Fruit fly (Drosophila melanogaster) Kc167 (cell line): ENCODE measurements around the gene Acp1.

Experiments
- Sin3A ChIP-seq: fragments of >200 bp; optimal IDR thresholded peaks from 2 replicates; lab custom pipeline; 2018; ENCODE audit warnings: missing external identifiers
- h ChIP-seq: fragments of >200 bp; optimal IDR thresholded peaks from 3 replicates; lab custom pipeline; 2018; ENCODE audit warnings: missing external identifiers
- insv ChIP-seq: fragments of >200 bp; optimal IDR thresholded peaks from 3 replicates; lab custom pipeline; 2018; ENCODE audit warnings: missing external identifiers

DNA sequence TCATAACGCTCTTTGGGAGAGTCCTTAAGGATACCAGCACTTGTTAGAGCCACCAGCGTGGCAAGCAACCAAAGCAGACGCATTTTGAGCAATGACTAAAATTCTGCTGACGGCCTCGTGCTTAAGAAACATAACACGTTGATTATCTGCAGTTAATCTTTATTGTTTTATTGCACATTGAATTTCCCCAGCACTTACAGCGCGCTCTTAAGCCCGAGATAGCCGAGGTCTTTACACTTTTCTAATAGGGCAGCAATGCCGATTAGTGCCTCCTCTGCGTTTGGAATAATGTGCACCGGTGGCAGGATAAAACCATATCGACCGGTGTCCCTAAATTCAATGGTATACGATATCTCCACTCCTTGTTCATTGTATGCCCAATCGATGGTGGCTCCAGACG lies 50.4 kb downstream of the Acp1 start, which contains the start of gene CG18585:
- no peak for TF ChIP-seq insv (lab: Kevin White, UChicago)
- TF ChIP-seq h (lab: Kevin White, UChicago), result no peak
- no peak for TF ChIP-seq Sin3A (lab: Kevin White, UChicago)
